Worm (Caenorhabditis elegans): ENCODE data around the gene fbxa-142.

DNA sequence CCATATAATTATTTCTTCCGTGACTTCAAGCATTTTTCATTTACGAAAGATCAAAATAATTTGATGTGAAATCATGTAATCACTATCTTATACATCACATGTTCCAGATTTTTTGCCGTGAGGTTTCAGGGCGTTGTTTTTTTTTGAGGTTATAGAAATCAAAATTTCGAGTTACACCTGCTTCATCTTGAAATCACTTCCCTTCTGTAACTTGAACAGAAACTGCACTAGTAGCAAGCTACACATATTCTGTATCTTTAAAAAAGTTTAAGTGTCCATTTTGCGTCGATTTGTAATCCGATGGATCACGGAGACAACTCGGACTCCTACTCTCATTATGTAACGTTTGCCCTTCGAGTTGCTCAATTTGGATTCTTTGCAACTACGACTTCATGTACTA, 40.5 kb downstream of the fbxa-142 start, which contains the start of gene F22B8.3:
- no peak for TF ChIP-seq nhr-179 (tag; optimal IDR thresholded peaks at IDR 0.05)
- no peak for TF ChIP-seq dpl-1 (GFP tag; optimal IDR thresholded peaks at IDR 0.05)
- no peak for TF ChIP-seq ama-1 (optimal IDR thresholded peaks at IDR 0.05)
- no peak for TF ChIP-seq ama-1 (GFP tag; optimal IDR thresholded peaks at IDR 0.05)
- TF ChIP-seq snpc-3.4 (tag; optimal IDR thresholded peaks at IDR 0.05) = no peak
- TF ChIP-seq lin-35 (GFP tag; optimal IDR thresholded peaks at IDR 0.05) = no peak
- no peak for TF ChIP-seq nfya-1 (tag; optimal IDR thresholded peaks at IDR 0.05; ENCODE audit: borderline replicate concordance, insufficient read depth)
- TF ChIP-seq snpc-4 (GFP tag; optimal IDR thresholded peaks at IDR 0.05) = no peak
- TF ChIP-seq snpc-4 (tag; optimal IDR thresholded peaks at IDR 0.05) = no peak
- TF ChIP-seq rcor-1 (GFP tag; IDR thresholded peaks at IDR 0.05) = no peak
- no peak for TF ChIP-seq mes-4 (tag; optimal IDR thresholded peaks at IDR 0.05)
- TF ChIP-seq ztf-25 (GFP tag; IDR thresholded peaks at IDR 0.05) = no peak
- no peak for TF ChIP-seq hlh-26 (GFP tag; conservative IDR thresholded peaks at IDR 0.05)

All from whole organism, young adult.